Worm (Caenorhabditis elegans): ENCODE data around the gene faah-4.

The faah-4 gene

DNA sequence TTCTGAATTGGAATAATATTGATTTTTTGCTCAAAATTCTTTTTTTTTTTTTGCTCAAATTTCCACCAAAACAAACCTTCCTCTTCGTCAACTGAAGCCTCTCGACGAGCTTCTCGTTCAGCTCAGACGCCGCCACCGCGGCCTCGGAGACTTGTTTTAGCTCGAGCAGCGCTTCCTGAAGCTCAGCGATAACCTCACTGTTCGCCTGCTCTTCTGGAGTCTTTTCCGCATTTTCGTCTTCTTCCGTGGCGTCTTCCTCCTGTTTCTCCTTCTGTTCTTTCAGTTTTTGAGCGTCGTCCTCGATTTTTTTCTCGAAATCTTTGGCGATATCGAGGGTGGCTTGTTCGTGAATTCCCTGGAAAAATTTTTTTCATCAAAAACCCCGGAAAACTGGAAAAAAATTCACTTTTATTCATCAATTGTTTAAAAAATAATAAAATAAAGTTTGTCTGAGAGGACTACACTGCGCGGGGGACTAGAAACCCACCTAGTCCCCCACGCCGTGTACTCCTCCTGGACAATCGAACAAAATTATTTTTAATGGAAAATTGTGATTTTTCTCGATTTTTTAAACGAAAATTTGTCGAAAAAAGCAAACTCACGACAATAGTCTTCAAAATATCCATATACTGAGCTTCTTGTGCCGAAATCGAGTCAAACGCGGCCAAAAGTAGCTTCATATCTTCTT, 36.5 kb upstream of the faah-4 start (continued):
- TF ChIP-seq F39B2.1 (GFP tag; IDR thresholded peaks at IDR 0.05) (no peak), ztf-28 (GFP tag; IDR thresholded peaks at IDR 0.05) (no peak), B0261.1 (tag; optimal IDR thresholded peaks at IDR 0.05) (peak; percentile 20), ekl-4 (GFP tag; IDR thresholded peaks at IDR 0.05) (peak; percentile 41; the same call in 1 of the 2 replicates), gei-17 (GFP tag; optimal IDR thresholded peaks at IDR 0.05) (peak; percentile 6), lin-26 (GFP tag; IDR thresholded peaks at IDR 0.05) (no peak), F55B11.4 (tag; optimal IDR thresholded peaks at IDR 0.05; ENCODE audit: borderline replicate concordance, insufficient read depth) (no peak), F23B12.7 (tag; optimal IDR thresholded peaks at IDR 0.05; ENCODE audit: insufficient read depth) (no peak), bed-1 (GFP tag; IDR thresholded peaks at IDR 0.05) (no peak), ceh-27 (GFP tag; optimal IDR thresholded peaks at IDR 0.05) (peak; percentile 77), ztf-3 (GFP tag; optimal IDR thresholded peaks at IDR 0.05) (no peak), T07F8.4 (tag; optimal IDR thresholded peaks at IDR 0.05) (no peak), ceh-91 (GFP tag; IDR thresholded peaks at IDR 0.05) (peak; percentile 46; the same call in 1 of the 2 replicates), dpff-1 (tag; optimal IDR thresholded peaks at IDR 0.05) (no peak), lin-40 (tag; optimal IDR thresholded peaks at IDR 0.05) (peak; percentile 86), athp-1 (tag; optimal IDR thresholded peaks at IDR 0.05) (peak; percentile 79), akir-1 (GFP tag; optimal IDR thresholded peaks at IDR 0.05) (peak; percentile 43), ztf-26 (tag; optimal IDR thresholded peaks at IDR 0.05) (peak; percentile 37), sptf-2 (GFP tag; optimal IDR thresholded peaks at IDR 0.05) (no peak), ZK185.1 (tag; optimal IDR thresholded peaks at IDR 0.05; ENCODE audit: poor library complexity, severe bottlenecking) (no peak), sdz-38 (tag; optimal IDR thresholded peaks at IDR 0.05) (no peak), ama-1 (optimal IDR thresholded peaks at IDR 0.05) (no peak), ama-1 (GFP tag; optimal IDR thresholded peaks at IDR 0.05) (no peak), B0035.1 (tag; optimal IDR thresholded peaks at IDR 0.05) (peak; percentile 59), egrh-3 (GFP tag; IDR thresholded peaks at IDR 0.05) (0 out of 2 replicates have a peak, but pooled peaks have one; percentile 17), hmg-20 (GFP tag; IDR thresholded peaks at IDR 0.05) (peak; percentile 58; the same call in 1 of the 2 replicates), nhr-80 (tag; optimal IDR thresholded peaks at IDR 0.05) (no peak), Y95B8A.8 (GFP tag; IDR thresholded peaks at IDR 0.05) (no peak), attf-6 (GFP tag; IDR thresholded peaks at IDR 0.05) (0 out of 2 replicates have a peak, but pooled peaks have one; percentile 34), bed-2 (GFP tag; IDR thresholded peaks at IDR 0.05) (peak; percentile 35; the same call in 1 of the 2 replicates), F57A8.1 (GFP tag; optimal IDR thresholded peaks at IDR 0.05) (no peak), F52B5.7 (tag; optimal IDR thresholded peaks at IDR 0.05) (peak; percentile 5), F57C9.4 (tag; optimal IDR thresholded peaks at IDR 0.05) (peak; percentile 59), hlh-26 (GFP tag; conservative IDR thresholded peaks at IDR 0.05) (no peak), lin-35 (GFP tag; optimal IDR thresholded peaks at IDR 0.05) (peak in 1 of 3 experiments; percentile 78), ztf-22 (GFP tag; optimal IDR thresholded peaks at IDR 0.05) (no peak), F10E7.11 (tag; optimal IDR thresholded peaks at IDR 0.05) (peak; percentile 60), K12H6.12 (tag; optimal IDR thresholded peaks at IDR 0.05) (peak; percentile 82), xnd-1 (tag; optimal IDR thresholded peaks at IDR 0.05) (peak; percentile 37), hmg-1.2 (GFP tag; IDR thresholded peaks at IDR 0.05) (no peak), mxl-1 (tag; optimal IDR thresholded peaks at IDR 0.05) (no peak), snpc-1.1 (tag; optimal IDR thresholded peaks at IDR 0.05; ENCODE audit: insufficient read depth) (no peak), madf-6 (GFP tag; IDR thresholded peaks at IDR 0.05) (peak; percentile 72), chd-7 (tag; optimal IDR thresholded peaks at IDR 0.05) (peak; percentile 46), rpc-1 (optimal IDR thresholded peaks at IDR 0.05) (no peak), rpc-1 (tag; optimal IDR thresholded peaks at IDR 0.05) (no peak), him-1 (tag; optimal IDR thresholded peaks at IDR 0.05) (peak; percentile 51), fkh-3 (tag; optimal IDR thresholded peaks at IDR 0.05) (no peak)

Data from whole organism, young adult.